Fruit fly (Drosophila melanogaster) whole organism, wandering third instar larva: ENCODE results near the gene Nepl17.

Experiments
- Abd-B ChIP-seq: fragments of >200 bp; optimal IDR thresholded peaks from 2 replicates; lab custom pipeline; 2017; ENCODE audit warnings: missing biosample characterization, missing genetic modification characterization
- CG32264 ChIP-seq: fragments of 200-800 bp; sonication (Bioruptor generic); optimal IDR thresholded peaks from 2 replicates; lab custom pipeline; 2016; ENCODE audit warnings: missing biosample characterization, missing genetic modification characterization
- CG9705 ChIP-seq: fragments of 200-800 bp; sonication (Bioruptor generic); optimal IDR thresholded peaks from 2 replicates; lab custom pipeline; 2018; ENCODE audit warnings: missing biosample characterization, mild to moderate bottlenecking, missing genetic modification characterization
- CrebA ChIP-seq: fragments of 200-800 bp; sonication (Bioruptor generic); optimal IDR thresholded peaks from 2 replicates; lab custom pipeline; 2016; ENCODE audit warnings: missing biosample characterization, mild to moderate bottlenecking, missing genetic modification characterization, borderline replicate concordance
- Dfd ChIP-seq: fragments of >200 bp; optimal IDR thresholded peaks from 2 replicates; lab custom pipeline; 2017; ENCODE audit warnings: missing biosample characterization, missing genetic modification characterization
- Dif ChIP-seq: fragments of 200-275, 200-300 bp; sonication (Bioruptor generic); optimal IDR thresholded peaks from 2 replicates; lab custom pipeline; 2018; ENCODE audit warnings: missing biosample characterization, missing genetic modification characterization; ENCODE audit not compliant: partially characterized antibody
- GATAd ChIP-seq: sonication (Bioruptor generic); optimal IDR thresholded peaks from 2 replicates; lab custom pipeline; 2016; ENCODE audit warnings: missing biosample characterization, missing genetic modification characterization
- HLH106 ChIP-seq: fragments of 200-800 bp; optimal IDR thresholded peaks from 3 replicates; lab custom pipeline; 2019; ENCODE audit warnings: missing biosample characterization, mild to moderate bottlenecking, missing genetic modification characterization, moderate library complexity
- Hnf4 ChIP-seq: fragments of 200-800 bp; sonication (Bioruptor generic); optimal IDR thresholded peaks from 2 replicates; lab custom pipeline; 2016; ENCODE audit warnings: missing biosample characterization, mild to moderate bottlenecking, missing genetic modification characterization
- Hr78 ChIP-seq: fragments of >200 bp; optimal IDR thresholded peaks from 2 replicates; lab custom pipeline; 2017; ENCODE audit warnings: missing biosample characterization, missing genetic modification characterization
- Hr83 ChIP-seq: fragments of 200-300 bp; sonication (Bioruptor generic); optimal IDR thresholded peaks from 2 replicates; lab custom pipeline; 2016; ENCODE audit warnings: missing biosample characterization, mild to moderate bottlenecking, missing genetic modification characterization, moderate library complexity; ENCODE audit not compliant: poor library complexity, severe bottlenecking
- Jra ChIP-seq: sonication (Bioruptor generic); optimal IDR thresholded peaks from 2 replicates; lab custom pipeline; 2016; ENCODE audit warnings: missing biosample characterization, missing genetic modification characterization
- Mio ChIP-seq: sonication (Bioruptor generic); optimal IDR thresholded peaks from 2 replicates; lab custom pipeline; 2016; ENCODE audit warnings: missing biosample characterization, missing genetic modification characterization
- Myc ChIP-seq: fragments of >200 bp; optimal IDR thresholded peaks from 2 replicates; lab custom pipeline; 2017
- N ChIP-seq: fragments of >200 bp; optimal IDR thresholded peaks from 2 replicates; lab custom pipeline; 2018; ENCODE audit warnings: missing biosample characterization, missing external identifiers, missing genetic modification characterization
- OdsH ChIP-seq: fragments of 200-800 bp; sonication (Bioruptor generic); optimal IDR thresholded peaks from 2 replicates; lab custom pipeline; 2016; ENCODE audit warnings: missing biosample characterization, mild to moderate bottlenecking, missing genetic modification characterization
- Rel ChIP-seq, 2 experiments: fragments of 200-800 bp; sonication (Bioruptor generic) in 1 of 2; optimal IDR thresholded peaks; 2 replicates in 1 of 2; 3 replicates in 1 of 2; lab custom pipeline; 2016 to 2019; ENCODE audit warnings: mild to moderate bottlenecking in 2 of 2, missing biosample characterization in 2 of 2, missing genetic modification characterization in 2 of 2, moderate library complexity in 1 of 2
- Sp1 ChIP-seq: fragments of 200-800 bp; sonication (Bioruptor generic); optimal IDR thresholded peaks from 3 replicates; lab custom pipeline; 2019; ENCODE audit warnings: missing biosample characterization, mild to moderate bottlenecking, missing genetic modification characterization, moderate library complexity
- Vsx2 ChIP-seq: fragments of 200-300, 225-300 bp; sonication (Bioruptor generic); optimal IDR thresholded peaks from 2 replicates; lab custom pipeline; 2018; ENCODE audit warnings: missing biosample characterization, missing genetic modification characterization; ENCODE audit not compliant: partially characterized antibody
- br ChIP-seq: fragments of 200-800 bp; sonication (Bioruptor generic); optimal IDR thresholded peaks from 2 replicates; lab custom pipeline; 2016; ENCODE audit warnings: missing biosample characterization, missing genetic modification characterization
- brk ChIP-seq: fragments of 200-800 bp; sonication (Bioruptor generic); optimal IDR thresholded peaks from 2 replicates; lab custom pipeline; 2016; ENCODE audit warnings: missing biosample characterization, mild to moderate bottlenecking, missing genetic modification characterization
- dl ChIP-seq, 2 experiments: fragments of 175-275, 200-275 bp in 1 of 2; fragments of 200-275 bp in 1 of 2; sonication (Bioruptor generic); optimal IDR thresholded peaks; lab custom pipeline; 2018; ENCODE audit warnings: mild to moderate bottlenecking in 2 of 2, missing biosample characterization in 2 of 2, missing genetic modification characterization in 2 of 2, moderate library complexity in 2 of 2; ENCODE audit not compliant: partially characterized antibody in 2 of 2, insufficient read depth in 1 of 2
- dmrt93B ChIP-seq: fragments of 200-800 bp; sonication (Bioruptor generic); optimal IDR thresholded peaks from 2 replicates; lab custom pipeline; 2018; ENCODE audit warnings: missing biosample characterization, mild to moderate bottlenecking, missing genetic modification characterization
- dsf ChIP-seq: sonication (Bioruptor generic); optimal IDR thresholded peaks from 2 replicates; lab custom pipeline; 2016; ENCODE audit warnings: missing biosample characterization, missing genetic modification characterization, borderline replicate concordance
- ey ChIP-seq: fragments of 200-800 bp; sonication (Bioruptor generic); optimal IDR thresholded peaks from 2 replicates; lab custom pipeline; 2016; ENCODE audit warnings: missing biosample characterization, missing genetic modification characterization
- foxo ChIP-seq, 2 experiments: fragments of 200-800 bp; sonication (Bioruptor generic); optimal IDR thresholded peaks; 2 replicates in 1 of 2; 3 replicates in 1 of 2; lab custom pipeline; 2016 to 2017; ENCODE audit warnings: missing biosample characterization in 2 of 2, missing genetic modification characterization in 2 of 2
- fru ChIP-seq: fragments of 200-800 bp; sonication (Bioruptor generic); optimal IDR thresholded peaks from 3 replicates; lab custom pipeline; 2016; ENCODE audit warnings: missing biosample characterization, mild to moderate bottlenecking, missing genetic modification characterization
- h ChIP-seq: fragments of 200-800 bp; sonication (Bioruptor generic); optimal IDR thresholded peaks from 3 replicates; lab custom pipeline; 2016; ENCODE audit warnings: missing biosample characterization, mild to moderate bottlenecking, missing genetic modification characterization
- jim ChIP-seq: fragments of 175-275, 200-325 bp; sonication (Bioruptor generic); optimal IDR thresholded peaks from 2 replicates; lab custom pipeline; 2016; ENCODE audit warnings: missing biosample characterization, mild to moderate bottlenecking, missing genetic modification characterization
- lola ChIP-seq: fragments of >200 bp; optimal IDR thresholded peaks from 2 replicates; lab custom pipeline; 2017; ENCODE audit warnings: missing biosample characterization, missing genetic modification characterization
- pan ChIP-seq: fragments of >200 bp; optimal IDR thresholded peaks from 2 replicates; lab custom pipeline; 2017
- psq ChIP-seq: fragments of 200-800 bp; sonication (Bioruptor generic); optimal IDR thresholded peaks from 3 replicates; lab custom pipeline; 2017; ENCODE audit warnings: missing biosample characterization, mild to moderate bottlenecking, missing genetic modification characterization, moderate library complexity
- rgr ChIP-seq: fragments of 200-800 bp; sonication (Bioruptor generic); optimal IDR thresholded peaks from 3 replicates; lab custom pipeline; 2016; ENCODE audit warnings: missing biosample characterization, mild to moderate bottlenecking, missing genetic modification characterization
- sage ChIP-seq: fragments of 200-800 bp; sonication (Bioruptor generic); optimal IDR thresholded peaks from 2 replicates; lab custom pipeline; 2016; ENCODE audit warnings: missing biosample characterization, mild to moderate bottlenecking, missing genetic modification characterization
- sv ChIP-seq: fragments of 200-800 bp; sonication (Bioruptor generic); optimal IDR thresholded peaks from 3 replicates; lab custom pipeline; 2016; ENCODE audit warnings: missing biosample characterization, missing genetic modification characterization
- tai ChIP-seq: sonication (Bioruptor generic); optimal IDR thresholded peaks from 2 replicates; lab custom pipeline; 2016; ENCODE audit warnings: missing biosample characterization, missing genetic modification characterization
- usp ChIP-seq: fragments of >200 bp; optimal IDR thresholded peaks from 2 replicates; lab custom pipeline; 2017; ENCODE audit warnings: missing biosample characterization, missing genetic modification characterization
- woc ChIP-seq: sonication (Bioruptor generic); optimal IDR thresholded peaks from 2 replicates; lab custom pipeline; 2016; ENCODE audit warnings: missing biosample characterization, mild to moderate bottlenecking, missing genetic modification characterization

Gene Nepl17

DNA sequence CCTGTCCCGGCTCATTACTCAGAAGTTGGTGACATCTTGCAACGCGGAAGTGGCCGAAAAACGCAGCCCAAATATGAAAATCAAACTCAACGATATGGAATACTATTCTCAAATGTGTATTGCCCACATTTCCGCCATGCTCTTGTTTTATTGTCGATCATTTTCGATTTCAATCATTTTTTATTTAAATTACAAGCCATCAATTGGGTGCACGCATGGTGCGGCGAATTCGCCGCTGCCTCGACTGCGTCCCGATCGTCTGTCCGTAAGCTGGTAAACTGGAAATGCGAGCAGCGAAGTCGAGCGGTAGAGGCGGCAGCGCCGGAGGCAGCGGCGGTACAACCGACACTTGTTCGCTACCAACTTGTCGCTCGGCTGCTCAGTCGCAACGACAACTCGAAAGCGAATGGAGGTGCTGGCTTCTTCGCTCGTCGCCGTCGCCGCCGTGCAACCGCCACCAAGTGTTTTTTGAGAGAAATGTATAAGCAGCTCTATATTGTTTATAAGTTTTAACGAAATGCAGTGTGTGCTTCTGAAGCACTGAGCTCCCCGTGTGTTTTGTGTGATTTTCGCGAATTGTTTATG is 18.9 kb downstream of the Nepl17 start:
- TF ChIP-seq rgr (GFP tag; lab: Kevin White, UChicago) (peak; percentile 7), Myc (lab: Kevin White, UChicago) (no peak), fru (GFP tag; lab: Kevin White, UChicago) (peak; percentile 34), Hr78 (GFP tag; lab: Kevin White, UChicago) (no peak), dl (GFP tag; optimal IDR thresholded peaks at IDR 0.05; lab: Kevin White, UChicago; ENCODE audit: insufficient read depth in 1 of 2, partially characterized antibody in 2 of 2) (no peak), ey (GFP tag; lab: Kevin White, UChicago) (no peak), Mio (no peak), Jra (GFP tag; lab: Kevin White, UChicago) (no peak), h (GFP tag; lab: Kevin White, UChicago) (peak; percentile 56), lola (GFP tag; lab: Kevin White, UChicago) (no peak), pan (lab: Kevin White, UChicago) (no peak), OdsH (no peak), sv (GFP tag; lab: Kevin White, UChicago) (no peak), Abd-B (GFP tag; lab: Kevin White, UChicago) (no peak), CrebA (GFP tag; lab: Kevin White, UChicago) (no peak), GATAd (no peak), Hr83 (GFP tag; lab: Kevin White, UChicago) (no peak), Vsx2 (GFP tag; lab: Kevin White, UChicago) (no peak), sage (GFP tag; lab: Kevin White, UChicago) (no peak), foxo (GFP tag; optimal IDR thresholded peaks at IDR 0.05; lab: Kevin White, UChicago) (peak in 1 of 2 experiments; percentile 7), brk (GFP tag; lab: Kevin White, UChicago) (no peak), Hnf4 (GFP tag; lab: Kevin White, UChicago) (no peak), CG9705 (no peak), tai (GFP tag; lab: Kevin White, UChicago) (no peak), N (GFP tag; lab: Kevin White, UChicago) (no peak), dmrt93B (no peak), CG32264 (no peak), Dif (GFP tag; lab: Kevin White, UChicago) (peak; percentile 32), Dfd (GFP tag; lab: Kevin White, UChicago) (no peak), Sp1 (GFP tag; lab: Kevin White, UChicago) (no peak), dsf (GFP tag; lab: Kevin White, UChicago) (no peak), usp (GFP tag; lab: Kevin White, UChicago) (no peak), jim (no peak), psq (GFP tag; lab: Kevin White, UChicago) (no peak), HLH106 (no peak), woc (GFP tag; lab: Kevin White, UChicago) (no peak), br (GFP tag; lab: Kevin White, UChicago) (no peak), Rel (GFP tag; optimal IDR thresholded peaks at IDR 0.05; lab: Kevin White, UChicago) (no peak), Rel (tag; optimal IDR thresholded peaks at IDR 0.05; lab: Kevin White, UChicago) (peak; percentile 0)

DNA sequence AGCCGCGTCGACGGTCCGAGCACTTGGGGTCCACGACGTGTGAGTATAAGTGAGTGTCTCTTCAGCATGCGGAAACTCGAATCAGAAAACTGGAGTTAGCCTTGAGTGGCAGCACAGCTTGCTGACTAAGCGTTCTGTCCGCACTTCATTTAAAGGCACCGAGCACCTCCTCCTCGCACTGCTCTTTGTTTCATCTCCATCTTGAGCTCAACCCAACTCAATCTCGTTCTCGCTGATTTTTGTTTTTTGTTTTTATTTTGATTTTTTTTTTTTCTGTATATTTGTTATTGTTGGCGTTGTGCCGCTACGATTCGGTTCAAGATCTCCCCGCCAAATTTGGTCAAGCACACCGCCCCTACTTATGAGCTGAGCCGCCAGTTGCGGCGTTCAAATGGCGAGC is 22.3 kb downstream of the Nepl17 start:
- TF ChIP-seq dsf (GFP tag; lab: Kevin White, UChicago) = no peak
- no peak for TF ChIP-seq Sp1 (GFP tag; lab: Kevin White, UChicago)
- TF ChIP-seq psq (GFP tag; lab: Kevin White, UChicago) = no peak
- no peak for TF ChIP-seq lola (GFP tag; lab: Kevin White, UChicago)
- no peak for TF ChIP-seq Dfd (GFP tag; lab: Kevin White, UChicago)
- TF ChIP-seq GATAd = no peak
- TF ChIP-seq br (GFP tag; lab: Kevin White, UChicago) = no peak
- no peak for TF ChIP-seq HLH106
